Fruit fly (Drosophila melanogaster) whole organism, pupa: ENCODE data around the gene sog.
A peak's percentile ranks its signal among the peaks of the same experiment; 100 is the strongest.

Experiments
- CG12605 ChIP-seq: fragments of 200-800 bp; sonication (Bioruptor generic); IDR thresholded peaks from 2 replicates; pipeline ENCODE4 v1.3.6; 2022; ENCODE audit warnings: missing biosample characterization, missing genetic modification characterization
- CG13204 ChIP-seq: fragments of 200-800 bp; sonication (Bioruptor generic); optimal IDR thresholded peaks from 2 replicates; lab custom pipeline; 2018; ENCODE audit warnings: missing biosample characterization, mild to moderate bottlenecking, missing genetic modification characterization, moderate library complexity
- CG14655 ChIP-seq: fragments of 200-800 bp; sonication (Bioruptor generic); optimal IDR thresholded peaks from 3 replicates; lab custom pipeline; 2017; ENCODE audit warnings: mild to moderate bottlenecking, missing biosample characterization, missing genetic modification reagents, missing genetic modification characterization
- CG34367 ChIP-seq: fragments of 200-800 bp; sonication (Bioruptor generic); optimal IDR thresholded peaks from 2 replicates; lab custom pipeline; 2018; ENCODE audit warnings: missing biosample characterization, mild to moderate bottlenecking, missing genetic modification characterization
- CG8159 ChIP-seq: fragments of 200-800 bp; sonication (Bioruptor generic); optimal IDR thresholded peaks from 3 replicates; lab custom pipeline; 2018; ENCODE audit warnings: missing biosample characterization, mild to moderate bottlenecking, missing genetic modification characterization, moderate library complexity
- CG8301 ChIP-seq: fragments of 200-800 bp; sonication (Bioruptor generic); optimal IDR thresholded peaks from 2 replicates; lab custom pipeline; 2018; ENCODE audit warnings: missing biosample characterization, mild to moderate bottlenecking, missing genetic modification characterization
- CG9948 ChIP-seq: fragments of 200-800 bp; sonication (Bioruptor generic); optimal IDR thresholded peaks from 2 replicates; lab custom pipeline; 2018; ENCODE audit warnings: missing biosample characterization, mild to moderate bottlenecking, missing genetic modification characterization, moderate library complexity
- D1 ChIP-seq: fragments of 200-800 bp; sonication (Bioruptor generic); optimal IDR thresholded peaks from 2 replicates; lab custom pipeline; 2018; ENCODE audit warnings: missing biosample characterization, mild to moderate bottlenecking, missing genetic modification characterization, moderate library complexity
- EcR ChIP-seq: fragments of 200-800 bp; sonication (Bioruptor generic); optimal IDR thresholded peaks from 3 replicates; lab custom pipeline; 2019; ENCODE audit warnings: missing biosample characterization, missing genetic modification characterization, mild to moderate bottlenecking, moderate library complexity, missing genetic modification reagents
- Ets98B ChIP-seq: fragments of 200-800 bp; sonication (Bioruptor generic); IDR thresholded peaks from 2 replicates; pipeline ENCODE4 v1.3.6; 2022; ENCODE audit warnings: missing biosample characterization, missing genetic modification characterization
- Snoo ChIP-seq: fragments of 200-800 bp; sonication (Bioruptor generic); optimal IDR thresholded peaks from 3 replicates; lab custom pipeline; 2017; ENCODE audit warnings: missing biosample characterization, mild to moderate bottlenecking, missing genetic modification characterization, inconsistent platforms
- fd96Ca ChIP-seq: fragments of 200-800 bp; sonication (Bioruptor generic); IDR thresholded peaks from 3 replicates; pipeline ENCODE4 v1.3.6; 2022; ENCODE audit warnings: missing biosample characterization, missing genetic modification characterization
- gl ChIP-seq: fragments of 200-800 bp; sonication (Bioruptor generic); optimal IDR thresholded peaks from 2 replicates; lab custom pipeline; 2018; ENCODE audit warnings: missing biosample characterization, mild to moderate bottlenecking, missing genetic modification characterization

DNA sequence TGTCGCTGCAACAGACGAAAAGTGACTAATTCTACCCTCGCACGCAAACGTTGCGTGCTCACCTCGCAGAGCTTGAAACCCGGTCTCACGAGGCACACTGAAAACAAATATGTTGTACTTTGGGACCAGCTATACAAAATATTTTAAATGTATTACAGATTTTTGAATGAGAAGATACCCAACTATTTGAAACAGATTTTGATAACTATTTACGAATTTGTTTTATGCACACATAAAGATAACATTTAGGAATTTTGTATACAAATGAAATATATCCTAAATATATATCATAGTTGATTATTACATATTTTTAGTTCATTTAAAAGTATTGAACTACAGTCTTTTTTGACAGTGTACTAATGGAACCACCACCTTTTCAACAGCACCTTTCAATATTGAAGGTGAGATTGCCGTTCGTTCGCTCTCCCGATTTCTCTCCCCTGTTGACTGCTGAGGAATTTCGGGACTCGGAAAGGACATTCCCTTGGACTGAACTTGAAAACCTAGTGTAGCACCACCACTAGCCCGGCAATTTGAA lies 37.9 kb upstream of the sog start, which contains the start of gene CG15646:
- TF ChIP-seq Ets98B (GFP tag; lab: Robert Waterston, UW): no peak
- peak; percentile 45 for TF ChIP-seq gl (tag; lab: Kevin White, UChicago)
- TF ChIP-seq CG13204 (GFP tag; lab: Kevin White, UChicago): peak; percentile 23
- TF ChIP-seq D1: peak; percentile 58
- peak; percentile 66 for TF ChIP-seq CG8301
- no peak for TF ChIP-seq EcR (GFP tag; lab: Kevin White, UChicago)
- no peak for TF ChIP-seq fd96Ca (GFP tag; lab: Robert Waterston, UW)
- peak; percentile 87 for TF ChIP-seq CG8159 (tag; lab: Kevin White, UChicago)
- peak; percentile 77 for TF ChIP-seq Snoo
- peak; percentile 72 for TF ChIP-seq CG34367 (tag; lab: Kevin White, UChicago)
- TF ChIP-seq CG12605 (GFP tag; lab: Robert Waterston, UW): no peak
- peak; percentile 84 for TF ChIP-seq CG9948 (tag; lab: Kevin White, UChicago)
- peak; percentile 73 for TF ChIP-seq CG14655 (GFP tag; lab: Kevin White, UChicago)
